Fruit fly (Drosophila melanogaster) whole organism, embryonic: ENCODE measurements around the gene CG17764.

ENCODE experiments used
- Asciz ChIP-seq: fragments of 200-800 bp; sonication (Bioruptor generic); optimal IDR thresholded peaks from 2 replicates; lab custom pipeline; 2017; ENCODE audit warnings: missing biosample characterization, mild to moderate bottlenecking, missing genetic modification characterization, missing genetic modification reagents
- Atf3 ChIP-seq: fragments of 200-800 bp; sonication (Bioruptor generic); optimal IDR thresholded peaks from 3 replicates; lab custom pipeline; 2016; ENCODE audit warnings: missing biosample characterization, missing genetic modification characterization
- CG10366 ChIP-seq: fragments of 200-800 bp; sonication (Bioruptor generic); IDR thresholded peaks from 2 replicates; pipeline ENCODE4 v1.3.6; 2022; ENCODE audit warnings: missing biosample characterization, missing genetic modification characterization
- CG10543 ChIP-seq: fragments of 200-800 bp; sonication (Bioruptor generic); optimal IDR thresholded peaks from 3 replicates; lab custom pipeline; 2017; ENCODE audit warnings: missing biosample characterization, mild to moderate bottlenecking, missing genetic modification characterization, moderate library complexity
- CG11398 ChIP-seq: fragments of 200-800 bp; sonication (Bioruptor generic); optimal IDR thresholded peaks from 2 replicates; lab custom pipeline; 2016; ENCODE audit warnings: missing biosample characterization, missing genetic modification characterization
- CG11695 ChIP-seq: fragments of 200-800 bp; sonication (Bioruptor generic); IDR thresholded peaks from 3 replicates; pipeline ENCODE4 v1.3.6; 2022; ENCODE audit warnings: missing biosample characterization, missing genetic modification characterization
- CG12104 ChIP-seq: fragments of 200-800 bp; sonication (Bioruptor generic); optimal IDR thresholded peaks from 3 replicates; lab custom pipeline; 2016; ENCODE audit warnings: missing biosample characterization, missing genetic modification characterization
- CG13424 ChIP-seq: fragments of 200-800 bp; sonication (Bioruptor generic); optimal IDR thresholded peaks from 2 replicates; lab custom pipeline; 2019; ENCODE audit warnings: missing biosample characterization, mild to moderate bottlenecking, missing genetic modification characterization, moderate library complexity
- CG17186 ChIP-seq: fragments of 200-800 bp; sonication (Bioruptor generic); optimal IDR thresholded peaks from 3 replicates; lab custom pipeline; 2017; ENCODE audit warnings: missing biosample characterization, missing genetic modification reagents, missing genetic modification characterization
- CG17361 ChIP-seq: fragments of 200-800 bp; sonication (Bioruptor generic); IDR thresholded peaks from 3 replicates; pipeline ENCODE4 v1.3.6; 2022; ENCODE audit warnings: missing biosample characterization, missing genetic modification characterization
- CG17912 ChIP-seq: fragments of 200-800 bp; sonication (Bioruptor generic); optimal IDR thresholded peaks from 2 replicates; lab custom pipeline; 2018; ENCODE audit warnings: missing biosample characterization, mild to moderate bottlenecking, missing genetic modification characterization
- CG18599 ChIP-seq: fragments of 200-800 bp; sonication (Bioruptor generic); optimal IDR thresholded peaks from 3 replicates; lab custom pipeline; 2017; ENCODE audit warnings: missing biosample characterization, missing genetic modification characterization, mild to moderate bottlenecking, moderate library complexity, missing genetic modification reagents
- CG3407 ChIP-seq: fragments of 200-800 bp; sonication (Bioruptor generic); optimal IDR thresholded peaks from 2 replicates; lab custom pipeline; 2018; ENCODE audit warnings: missing biosample characterization, mild to moderate bottlenecking, missing genetic modification characterization
- CG42726 ChIP-seq: fragments of 200-800 bp; sonication (Bioruptor generic); IDR thresholded peaks from 2 replicates; pipeline ENCODE4 v1.3.6; 2022; ENCODE audit warnings: missing biosample characterization, missing genetic modification characterization; ENCODE audit not compliant: partially characterized antibody
- CG6272 ChIP-seq: fragments of 200-800 bp; sonication (Bioruptor generic); IDR thresholded peaks from 2 replicates; pipeline ENCODE4 v1.3.6; 2022; ENCODE audit warnings: missing biosample characterization, missing genetic modification characterization
- CG6765 ChIP-seq: fragments of 200-800 bp; sonication (Bioruptor generic); optimal IDR thresholded peaks from 3 replicates; lab custom pipeline; 2017; ENCODE audit warnings: missing biosample characterization, mild to moderate bottlenecking, missing genetic modification characterization
- CG6854 ChIP-seq: fragments of 200-800 bp; sonication (Bioruptor generic); optimal IDR thresholded peaks from 3 replicates; lab custom pipeline; 2017; ENCODE audit warnings: missing biosample characterization, mild to moderate bottlenecking, missing genetic modification characterization
- CG7745 ChIP-seq: fragments of 200-800 bp; sonication (Bioruptor generic); optimal IDR thresholded peaks from 2 replicates; lab custom pipeline; 2018; ENCODE audit warnings: missing biosample characterization, mild to moderate bottlenecking, missing genetic modification characterization, moderate library complexity
- CG8359 ChIP-seq: fragments of 200-800 bp; sonication (Bioruptor generic); optimal IDR thresholded peaks from 2 replicates; lab custom pipeline; 2017; ENCODE audit warnings: missing biosample characterization, mild to moderate bottlenecking, missing genetic modification characterization, borderline replicate concordance
- CG9437 ChIP-seq: fragments of 200-800 bp; sonication (Bioruptor generic); optimal IDR thresholded peaks from 2 replicates; lab custom pipeline; 2018; ENCODE audit warnings: missing biosample characterization, mild to moderate bottlenecking, missing genetic modification characterization
- Dp ChIP-seq: fragments of 200-800 bp; sonication (Bioruptor generic); optimal IDR thresholded peaks from 2 replicates; lab custom pipeline; 2018; ENCODE audit warnings: missing biosample characterization, mild to moderate bottlenecking, missing genetic modification characterization, moderate library complexity
- Ets97D ChIP-seq: fragments of 200-800 bp; sonication (Bioruptor generic); optimal IDR thresholded peaks from 3 replicates; lab custom pipeline; 2016; ENCODE audit warnings: missing biosample characterization, missing genetic modification characterization
- HLHmδ ChIP-seq: fragments of 200-800 bp; sonication (Bioruptor generic); optimal IDR thresholded peaks from 2 replicates; lab custom pipeline; 2018; ENCODE audit warnings: missing biosample characterization, mild to moderate bottlenecking, missing genetic modification characterization, moderate library complexity
- Hr39 ChIP-seq: fragments of >200 bp; optimal IDR thresholded peaks from 2 replicates; lab custom pipeline; 2017
- Lim3 ChIP-seq: fragments of 200-800 bp; sonication (Bioruptor generic); IDR thresholded peaks from 2 replicates; pipeline ENCODE4 v1.3.6; 2022; ENCODE audit warnings: missing biosample characterization, missing genetic modification characterization
- Lpt ChIP-seq: fragments of >200 bp; optimal IDR thresholded peaks from 2 replicates; lab custom pipeline; 2018; ENCODE audit warnings: missing biosample characterization, missing genetic modification characterization
- Mad ChIP-seq: fragments of 200-800 bp; sonication (Bioruptor generic); optimal IDR thresholded peaks from 2 replicates; lab custom pipeline; 2016; ENCODE audit warnings: missing biosample characterization, missing genetic modification characterization
- Mes4 ChIP-seq: fragments of 200-800 bp; sonication (Bioruptor generic); optimal IDR thresholded peaks from 2 replicates; lab custom pipeline; 2016; ENCODE audit warnings: missing biosample characterization, missing genetic modification characterization
- NC2β ChIP-seq: fragments of 200-800 bp; sonication (Bioruptor generic); optimal IDR thresholded peaks from 2 replicates; lab custom pipeline; 2016; ENCODE audit warnings: missing biosample characterization, missing genetic modification characterization
- Rfx ChIP-seq: fragments of 200-800 bp; sonication (Bioruptor generic); IDR thresholded peaks from 2 replicates; pipeline ENCODE4 v1.3.6; 2022; ENCODE audit warnings: missing biosample characterization, missing genetic modification characterization
- Six4 ChIP-seq: fragments of 200-800 bp; sonication (Bioruptor generic); optimal IDR thresholded peaks from 2 replicates; lab custom pipeline; 2016; ENCODE audit warnings: missing biosample characterization, missing genetic modification characterization
- Spps ChIP-seq: fragments of 200-800 bp; sonication (Bioruptor generic); optimal IDR thresholded peaks from 2 replicates; lab custom pipeline; 2018; ENCODE audit warnings: missing biosample characterization, mild to moderate bottlenecking, missing genetic modification characterization
- Ssrp ChIP-seq: fragments of 200-800 bp; sonication (Bioruptor generic); optimal IDR thresholded peaks from 2 replicates; lab custom pipeline; 2018; ENCODE audit warnings: missing biosample characterization, mild to moderate bottlenecking, missing genetic modification characterization, moderate library complexity
- Tbp ChIP-seq: fragments of >200 bp; optimal IDR thresholded peaks from 2 replicates; lab custom pipeline; 2018; ENCODE audit warnings: missing biosample characterization, missing genetic modification characterization
- Trl ChIP-seq, 3 experiments: fragments of >200 bp in 2 of 3; fragments of 200-800 bp in 1 of 3; sonication (Bioruptor generic) in 1 of 3; optimal IDR thresholded peaks; 2 replicates in 1 of 3; 3 replicates in 2 of 3; lab custom pipeline; 2016 to 2017; ENCODE audit warnings: missing biosample characterization in 1 of 3, missing genetic modification characterization in 1 of 3
- Xrp1 ChIP-seq: fragments of 200-800 bp; sonication (Bioruptor generic); IDR thresholded peaks from 2 replicates; pipeline ENCODE4 v1.3.6; 2022; ENCODE audit warnings: missing biosample characterization, missing genetic modification characterization
- chm ChIP-seq: fragments of 200-800 bp; sonication (Bioruptor generic); IDR thresholded peaks from 2 replicates; pipeline ENCODE4 v1.3.6; 2022; ENCODE audit warnings: missing biosample characterization, missing genetic modification characterization
- crc ChIP-seq: fragments of 200-800 bp; sonication (Bioruptor generic); optimal IDR thresholded peaks from 2 replicates; lab custom pipeline; 2016; ENCODE audit warnings: missing biosample characterization, missing genetic modification characterization
- danr ChIP-seq: fragments of 200-800 bp; sonication (Bioruptor generic); IDR thresholded peaks from 2 replicates; pipeline ENCODE4 v1.3.6; 2022; ENCODE audit warnings: missing biosample characterization, missing genetic modification characterization
- fd96Cb ChIP-seq: fragments of 200-800 bp; sonication (Bioruptor generic); optimal IDR thresholded peaks from 2 replicates; lab custom pipeline; 2018; ENCODE audit warnings: missing biosample characterization, mild to moderate bottlenecking, missing genetic modification characterization, moderate library complexity
- gcm ChIP-seq: fragments of 200-800 bp; sonication (Bioruptor generic); optimal IDR thresholded peaks from 2 replicates; lab custom pipeline; 2019; ENCODE audit warnings: missing biosample characterization, mild to moderate bottlenecking, missing genetic modification characterization, moderate library complexity
- grau ChIP-seq: fragments of 200-800 bp; optimal IDR thresholded peaks from 3 replicates; lab custom pipeline; 2019; ENCODE audit warnings: missing biosample characterization, mild to moderate bottlenecking, missing genetic modification characterization, moderate library complexity
- hth ChIP-seq: fragments of >200 bp; optimal IDR thresholded peaks from 2 replicates; lab custom pipeline; 2017; ENCODE audit warnings: inconsistent platforms
- ind ChIP-seq: fragments of 200-800 bp; sonication (Bioruptor generic); optimal IDR thresholded peaks from 3 replicates; lab custom pipeline; 2016; ENCODE audit warnings: missing biosample characterization, missing genetic modification characterization
- nom ChIP-seq: fragments of 200-800 bp; sonication (Bioruptor generic); optimal IDR thresholded peaks from 2 replicates; lab custom pipeline; 2017; ENCODE audit warnings: missing biosample characterization, missing genetic modification characterization, mild to moderate bottlenecking, moderate library complexity, missing genetic modification reagents
- odd ChIP-seq: fragments of 200-800 bp; sonication (Bioruptor generic); optimal IDR thresholded peaks from 2 replicates; lab custom pipeline; 2017; ENCODE audit warnings: missing biosample characterization, mild to moderate bottlenecking, missing genetic modification characterization
- pros ChIP-seq: fragments of 200-800 bp; sonication (Bioruptor generic); optimal IDR thresholded peaks from 3 replicates; lab custom pipeline; 2019; ENCODE audit warnings: missing biosample characterization, mild to moderate bottlenecking, missing genetic modification characterization, moderate library complexity
- psq ChIP-seq: fragments of 200-800 bp; sonication (Bioruptor generic); optimal IDR thresholded peaks from 2 replicates; lab custom pipeline; 2017; ENCODE audit warnings: missing biosample characterization, missing genetic modification characterization
- ranshi ChIP-seq: fragments of 200-800 bp; sonication (Bioruptor generic); IDR thresholded peaks from 2 replicates; pipeline ENCODE4 v1.3.6; 2022; ENCODE audit warnings: missing biosample characterization, missing genetic modification characterization
- sens ChIP-seq: fragments of 200-800 bp; sonication (Bioruptor generic); peaks from one replicate; lab custom pipeline; 2016; ENCODE audit warnings: missing biosample characterization, missing genetic modification characterization
- sisA ChIP-seq: fragments of 200-800 bp; sonication (Bioruptor generic); IDR thresholded peaks from 2 replicates; pipeline ENCODE4 v1.3.6; 2022; ENCODE audit warnings: missing biosample characterization, missing genetic modification characterization
- slbo ChIP-seq: fragments of 200-800 bp; sonication (Bioruptor generic); IDR thresholded peaks from 2 replicates; pipeline ENCODE4 v1.3.6; 2022; ENCODE audit warnings: missing biosample characterization, missing genetic modification characterization

CG17764 gene

DNA sequence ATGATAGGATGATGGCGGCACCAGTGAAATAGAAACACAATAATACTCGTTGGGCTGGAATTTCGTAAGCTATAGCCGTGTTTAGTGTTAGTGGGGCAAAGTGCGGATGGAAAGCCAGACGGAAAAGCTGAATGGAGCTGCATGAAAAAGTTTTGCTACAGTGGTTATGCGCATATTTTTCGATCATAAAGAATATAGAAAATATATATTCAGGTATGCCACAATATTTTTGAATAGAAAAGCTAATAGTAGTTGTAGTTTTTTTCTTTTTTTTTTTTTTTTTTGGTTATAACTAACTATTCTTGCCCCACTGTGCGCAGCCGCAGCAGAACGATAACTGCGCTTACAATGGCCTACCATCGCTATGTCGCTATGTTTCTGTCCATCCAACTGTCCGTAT is 20.7 kb downstream of the CG17764 start (continued):
- TF ChIP-seq pros (no peak), CG17361 (no peak), Mes4 (GFP tag; lab: Kevin White, UChicago) (no peak), ranshi (GFP tag; lab: Robert Waterston, UW) (peak; percentile 30; the same call in 1 of the 2 replicates), CG7745 (tag; lab: Kevin White, UChicago) (no peak), CG18599 (peak; percentile 14), CG12104 (GFP tag; lab: Kevin White, UChicago) (no peak), psq (no peak), sisA (GFP tag; lab: Robert Waterston, UW) (peak; percentile 25; the same call in 1 of the 2 replicates), CG11695 (GFP tag; lab: Robert Waterston, UW) (peak; percentile 49; the same call in 1 of the 3 replicates), CG10543 (GFP tag; lab: Kevin White, UChicago) (no peak), chm (GFP tag; lab: Robert Waterston, UW) (no peak), Lpt (GFP tag; lab: Kevin White, UChicago) (no peak), gcm (GFP tag; lab: Kevin White, UChicago) (no peak), ind (GFP tag; lab: Kevin White, UChicago) (peak; percentile 22), CG13424 (tag; lab: Kevin White, UChicago) (no peak), CG6765 (GFP tag; lab: Kevin White, UChicago) (no peak), danr (GFP tag; lab: Robert Waterston, UW) (no peak), CG6272 (GFP tag; lab: Robert Waterston, UW) (no peak), Dp (GFP tag; lab: Kevin White, UChicago) (no peak), sens (GFP tag; lab: Kevin White, UChicago) (peak; percentile 17), grau (peak; percentile 15), fd96Cb (tag; lab: Kevin White, UChicago) (no peak), Mad (GFP tag; lab: Kevin White, UChicago) (no peak), CG17186 (GFP tag; lab: Kevin White, UChicago) (no peak), Atf3 (GFP tag; lab: Kevin White, UChicago) (no peak), odd (GFP tag; lab: Kevin White, UChicago) (no peak), Trl (optimal IDR thresholded peaks at IDR 0.05; lab: Kevin White, UChicago) (no peak), Trl (GFP tag; optimal IDR thresholded peaks at IDR 0.05; lab: Kevin White, UChicago) (no peak), Tbp (no peak), crc (GFP tag; lab: Kevin White, UChicago) (no peak), slbo (GFP tag; lab: Robert Waterston, UW) (no peak; the same call in 1 of the 2 replicates), CG17912 (GFP tag; lab: Kevin White, UChicago) (no peak)

DNA sequence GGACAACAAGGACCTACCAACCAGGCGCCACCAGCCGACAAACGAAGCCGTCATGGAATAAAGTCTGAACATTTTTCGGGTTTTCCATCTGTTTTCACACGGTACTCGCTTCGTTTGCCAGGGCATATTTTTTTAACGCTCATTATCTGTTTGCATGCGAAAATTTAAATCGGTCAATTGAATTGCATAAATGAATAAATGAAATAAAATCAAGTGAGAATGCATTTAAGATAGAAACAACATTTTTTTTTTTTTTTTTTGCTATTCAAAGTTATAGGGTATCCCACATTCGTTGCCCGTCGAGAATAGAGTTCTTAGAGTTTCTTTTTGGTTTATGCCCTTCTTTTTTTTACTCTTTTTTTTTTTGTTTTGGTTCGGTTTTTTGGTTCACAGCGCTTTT is 21.4 kb downstream of the CG17764 start:
- TF ChIP-seq Rfx (peak; percentile 64), CG42726 (GFP tag; lab: Robert Waterston, UW) (no peak), Xrp1 (GFP tag; lab: Robert Waterston, UW) (peak; percentile 59), Ssrp (tag; lab: Kevin White, UChicago) (no peak), CG7745 (tag; lab: Kevin White, UChicago) (no peak), CG11398 (GFP tag; lab: Kevin White, UChicago) (peak; percentile 43), CG6272 (GFP tag; lab: Robert Waterston, UW) (peak; percentile 44; the same call in 1 of the 2 replicates), CG8359 (GFP tag; lab: Kevin White, UChicago) (no peak), Six4 (no peak), nom (no peak), hth (lab: Kevin White, UChicago) (no peak), HLHmδ (GFP tag; lab: Kevin White, UChicago) (no peak), Hr39 (lab: Kevin White, UChicago) (no peak), CG9437 (GFP tag; lab: Kevin White, UChicago) (no peak), Atf3 (GFP tag; lab: Kevin White, UChicago) (no peak), CG3407 (GFP tag; lab: Kevin White, UChicago) (no peak), Spps (tag; lab: Kevin White, UChicago) (no peak), Lim3 (no peak), Ets97D (no peak), Asciz (GFP tag; lab: Kevin White, UChicago) (peak; percentile 22), CG6854 (GFP tag; lab: Kevin White, UChicago) (no peak), CG10366 (GFP tag; lab: Robert Waterston, UW) (peak; percentile 17; the same call in 1 of the 2 replicates), NC2β (GFP tag; lab: Kevin White, UChicago) (no peak)
